Worm (Caenorhabditis elegans) whole organism, midembryonic: ENCODE measurements around the gene M02D8.7.

Experiments used
- T22C8.4 ChIP-seq: fragments of 200-800 bp; sonication (Bioruptor generic); IDR thresholded peaks from 2 replicates; pipeline ENCODE4 v1.3.6; 2022; ENCODE audit warnings: missing genetic modification characterization, missing compliant biosample characterization
- cog-1 ChIP-seq: sonication (generic microtip); optimal IDR thresholded peaks from 2 replicates; lab custom pipeline; 2016; ENCODE audit warnings: missing genetic modification characterization, missing compliant biosample characterization
- flt-1 ChIP-seq: fragments of 200-800 bp; sonication (Bioruptor generic); IDR thresholded peaks from 2 replicates; pipeline ENCODE4 v1.3.6; 2022; ENCODE audit warnings: missing genetic modification characterization, missing compliant biosample characterization
- klf-2 ChIP-seq: fragments of 200-800 bp; sonication (Bioruptor generic); conservative IDR thresholded peaks from 2 replicates; pipeline ENCODE4 v1.3.6; 2022; ENCODE audit warnings: missing genetic modification reagents, missing genetic modification characterization, missing compliant biosample characterization
- med-1 ChIP-seq: sonication (generic microtip); optimal IDR thresholded peaks from 2 replicates; lab custom pipeline; 2017; ENCODE audit warnings: missing genetic modification characterization, mild to moderate bottlenecking, missing compliant biosample characterization, antibody characterized with exemption, missing genetic modification reagents; ENCODE audit not compliant: insufficient read depth
- ref-1 ChIP-seq: fragments of 200-800 bp; sonication (Bioruptor generic); conservative IDR thresholded peaks from 2 replicates; pipeline ENCODE4 v1.3.6; 2022; ENCODE audit warnings: missing genetic modification reagents, missing genetic modification characterization, missing compliant biosample characterization
- tab-1 ChIP-seq: fragments of 200-800 bp; sonication (Bioruptor generic); IDR thresholded peaks from 2 replicates; pipeline ENCODE4 v1.3.6; 2022; ENCODE audit warnings: missing genetic modification characterization, missing compliant biosample characterization
- ztf-23 ChIP-seq: fragments of 200-800 bp; sonication (Bioruptor generic); IDR thresholded peaks from 2 replicates; pipeline ENCODE4 v1.3.6; 2022; ENCODE audit warnings: missing genetic modification reagents, missing genetic modification characterization, missing compliant biosample characterization
- ztf-29 ChIP-seq: fragments of 200-800 bp; sonication (Bioruptor generic); IDR thresholded peaks from 2 replicates; pipeline ENCODE4 v1.3.6; 2022; ENCODE audit warnings: missing genetic modification reagents, missing genetic modification characterization, missing compliant biosample characterization

The M02D8.7 gene

ce11 chrX:8742896-8743295 is at the start of gene M02D8.7:
Gene M02D8.7 (minus strand): TSS chrX:8742996.
- TF ChIP-seq T22C8.4 (GFP tag; lab: Robert Waterston, UW) (no peak), klf-2 (no peak), cog-1 (no peak), ztf-23 (no peak), flt-1 (GFP tag; lab: Robert Waterston, UW) (no peak), med-1 (GFP tag; lab: Kevin White, UChicago) (no peak), ztf-29 (GFP tag; lab: Robert Waterston, UW) (no peak), tab-1 (no peak), ref-1 (no peak)

DNA sequence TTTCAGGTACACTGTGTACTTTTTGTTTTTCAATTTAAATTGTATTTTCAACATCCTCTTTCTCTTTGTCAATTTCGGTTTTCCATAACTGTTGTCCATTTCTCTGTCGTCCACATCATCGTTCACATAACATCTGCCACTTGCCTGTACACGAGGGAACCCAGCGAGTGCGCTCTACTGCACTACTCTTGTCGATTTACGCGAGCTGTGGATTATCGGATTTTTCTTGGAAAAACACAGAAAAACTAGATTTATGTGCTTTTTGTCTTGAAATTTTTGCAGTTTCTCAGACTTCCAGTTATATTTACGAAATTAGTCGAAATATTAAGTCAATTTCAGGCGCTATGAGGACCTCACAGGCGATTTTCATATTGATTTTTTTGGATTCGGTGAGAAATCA is 49.0 kb upstream of the M02D8.7 start, which contains the start of gene chup-1:
TSS of gene chup-1 (plus strand) at position 340 of the 400 bp plus-strand sequence.
- TF ChIP-seq flt-1 (GFP tag; lab: Robert Waterston, UW): no peak
- TF ChIP-seq ztf-23: no peak

DNA sequence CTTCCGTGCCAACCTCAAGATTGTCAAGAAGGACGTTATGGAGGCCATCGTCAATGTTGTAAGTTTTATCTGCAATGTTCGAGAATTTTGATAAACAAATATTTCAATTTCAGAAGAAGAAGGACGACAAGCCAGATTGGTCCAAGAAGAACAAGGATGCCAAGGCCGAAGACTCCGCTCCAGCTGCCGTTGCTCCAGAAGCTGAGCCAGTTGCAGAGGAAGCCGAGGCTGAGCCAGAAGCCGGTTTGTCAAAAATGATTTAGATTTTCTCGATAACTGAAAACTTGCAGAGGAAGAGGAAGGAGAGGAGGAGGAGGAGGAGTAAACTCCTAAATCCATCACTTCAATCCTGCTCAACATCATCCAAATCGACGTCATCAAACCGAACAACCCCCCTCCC is 47.3 kb upstream of the M02D8.7 start:
- no peak for TF ChIP-seq ztf-23
- no peak for TF ChIP-seq tab-1
- TF ChIP-seq flt-1 (GFP tag; lab: Robert Waterston, UW): no peak
- no peak for TF ChIP-seq ztf-29 (GFP tag; lab: Robert Waterston, UW)

DNA sequence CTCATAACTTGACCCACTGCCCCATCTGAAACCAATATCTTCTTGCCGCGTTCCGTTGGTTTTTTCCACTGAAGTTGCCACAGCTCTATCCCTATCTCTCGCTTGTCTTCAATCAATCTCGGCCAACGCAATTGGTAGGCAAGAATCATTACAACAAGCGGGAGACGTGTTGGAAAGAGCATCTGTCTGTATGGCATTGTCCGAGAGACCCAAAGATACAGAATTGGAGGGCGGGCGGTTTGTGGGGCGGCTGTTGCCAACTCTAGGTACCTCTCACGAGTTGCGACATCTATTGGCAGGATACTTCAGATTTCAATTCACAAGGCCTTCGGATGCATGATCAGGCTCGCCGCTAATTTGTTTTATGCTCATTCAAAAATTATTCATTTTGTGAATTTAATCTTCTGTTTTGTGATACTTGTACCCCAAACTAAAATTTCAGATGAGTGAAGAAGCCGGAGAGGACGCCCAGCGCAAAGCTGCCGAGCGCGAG is 46.3 kb upstream of the M02D8.7 start, which contains the start of gene unc-27:
TSS of gene unc-27 (plus strand) at position 443 of the 493 bp plus-strand sequence.
- TF ChIP-seq cog-1 (no peak), flt-1 (GFP tag; lab: Robert Waterston, UW) (no peak), klf-2 (no peak), T22C8.4 (GFP tag; lab: Robert Waterston, UW) (no peak), ztf-29 (GFP tag; lab: Robert Waterston, UW) (no peak), tab-1 (no peak), ztf-23 (no peak), ref-1 (no peak), med-1 (GFP tag; lab: Kevin White, UChicago) (no peak)

DNA sequence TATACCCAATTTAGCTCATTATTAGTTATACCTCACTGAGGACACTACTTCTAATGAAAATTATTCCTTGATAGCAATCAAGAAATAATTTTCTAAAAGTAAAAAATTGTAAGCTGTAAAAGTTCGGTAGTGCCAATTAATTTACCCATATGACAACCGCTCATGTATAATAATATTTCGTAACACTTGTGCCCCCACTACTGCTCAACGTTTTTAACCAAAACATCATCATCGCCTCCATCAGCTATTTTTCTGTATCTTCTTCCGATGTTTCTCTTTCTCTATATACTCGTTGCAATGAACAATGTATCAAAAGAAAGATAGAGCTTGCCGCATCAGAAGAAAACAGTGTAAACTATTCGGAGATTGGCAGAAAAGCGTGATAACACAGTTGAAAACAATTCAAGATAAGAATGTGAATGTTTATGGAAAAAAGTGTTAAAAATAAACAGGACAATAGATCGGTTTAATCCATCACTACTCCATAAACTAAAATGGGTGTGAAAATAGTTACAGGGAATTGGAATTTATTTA is 45.0 kb upstream of the M02D8.7 start:
- no peak for TF ChIP-seq med-1 (GFP tag; lab: Kevin White, UChicago)
- no peak for TF ChIP-seq ztf-29 (GFP tag; lab: Robert Waterston, UW)
- no peak for TF ChIP-seq ztf-23
- TF ChIP-seq flt-1 (GFP tag; lab: Robert Waterston, UW): no peak
- TF ChIP-seq klf-2: no peak
- no peak for TF ChIP-seq ref-1
- TF ChIP-seq T22C8.4 (GFP tag; lab: Robert Waterston, UW): no peak
- no peak for TF ChIP-seq tab-1
- TF ChIP-seq cog-1: no peak

- TF ChIP-seq med-1 (GFP tag; lab: Kevin White, UChicago) (no peak), tab-1 (no peak), ref-1 (no peak), ztf-23 (no peak), cog-1 (no peak), ztf-29 (GFP tag; lab: Robert Waterston, UW) (no peak), T22C8.4 (GFP tag; lab: Robert Waterston, UW) (no peak), klf-2 (no peak), flt-1 (GFP tag; lab: Robert Waterston, UW) (no peak)
Measured at ce11 chrX:8786687-8787086, 43.9 kb upstream of the M02D8.7 start.

- no peak for TF ChIP-seq ztf-29 (GFP tag; lab: Robert Waterston, UW)
- no peak for TF ChIP-seq klf-2
- TF ChIP-seq T22C8.4 (GFP tag; lab: Robert Waterston, UW): no peak
- TF ChIP-seq tab-1: no peak
- no peak for TF ChIP-seq cog-1
- TF ChIP-seq flt-1 (GFP tag; lab: Robert Waterston, UW): no peak
- TF ChIP-seq ref-1: no peak
- no peak for TF ChIP-seq med-1 (GFP tag; lab: Kevin White, UChicago)
- no peak for TF ChIP-seq ztf-23
Measured at ce11 chrX:8784234-8784633, 41.4 kb upstream of the M02D8.7 start, which contains the start of gene ZK721.3. Gene ZK721.3 (plus strand): TSS chrX:8784534.

- TF ChIP-seq ztf-23 (no peak), ref-1 (no peak), cog-1 (no peak)
Measured at ce11 chrX:8778558-8778957, 35.8 kb upstream of the M02D8.7 start, which contains the start of gene ZK721.4. Gene ZK721.4 (plus strand): TSS chrX:8778858.

- TF ChIP-seq ztf-23: no peak
- no peak for TF ChIP-seq med-1 (GFP tag; lab: Kevin White, UChicago)
- TF ChIP-seq tab-1: no peak
- TF ChIP-seq flt-1 (GFP tag; lab: Robert Waterston, UW): no peak
- no peak for TF ChIP-seq ztf-29 (GFP tag; lab: Robert Waterston, UW)
- TF ChIP-seq klf-2: no peak
- TF ChIP-seq ref-1: no peak
- TF ChIP-seq cog-1: no peak
Measured at ce11 chrX:8770316-8770715, 27.5 kb upstream of the M02D8.7 start.

DNA sequence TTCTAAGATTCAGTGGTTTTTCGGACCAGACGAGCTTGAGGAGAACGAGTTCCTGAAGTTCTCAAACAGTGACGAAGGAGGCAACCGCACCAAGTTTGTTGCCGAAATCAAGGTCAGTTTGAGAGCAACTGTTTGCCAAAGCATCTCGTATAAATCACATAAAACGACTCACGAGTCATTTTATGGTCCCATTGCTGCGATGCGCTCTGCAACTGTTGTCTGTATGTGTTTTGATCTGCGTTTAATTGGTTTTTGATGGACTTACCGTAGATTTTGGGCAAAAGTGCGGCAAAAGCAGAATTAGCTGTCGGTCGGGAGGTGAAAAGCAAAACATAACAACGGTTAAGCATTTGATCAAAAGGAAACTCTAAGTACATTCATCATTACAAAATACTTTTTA is 21.2 kb upstream of the M02D8.7 start:
- TF ChIP-seq tab-1 (no peak), med-1 (GFP tag; lab: Kevin White, UChicago) (no peak), flt-1 (GFP tag; lab: Robert Waterston, UW) (no peak), T22C8.4 (GFP tag; lab: Robert Waterston, UW) (no peak), klf-2 (no peak), ztf-23 (no peak), ztf-29 (GFP tag; lab: Robert Waterston, UW) (no peak), cog-1 (no peak), ref-1 (no peak)

DNA sequence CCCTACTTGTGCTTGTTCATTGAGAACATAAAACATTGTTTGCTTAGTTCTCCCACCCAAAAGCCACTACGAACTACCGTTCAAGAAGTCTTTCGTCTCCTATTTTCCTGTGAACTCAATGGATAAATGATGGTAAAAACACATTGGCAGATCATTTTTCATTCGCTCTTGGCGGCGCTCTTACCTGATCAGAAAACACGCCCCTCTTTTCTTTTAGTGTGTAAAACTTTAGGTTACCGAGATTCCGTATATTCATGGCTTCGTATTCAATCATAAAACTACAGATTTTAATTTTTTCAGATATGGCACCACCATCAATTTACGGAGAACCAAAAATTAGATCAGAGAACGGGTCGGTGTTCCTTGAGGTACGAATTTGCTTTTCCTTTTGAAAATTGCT is 20.8 kb upstream of the M02D8.7 start, which contains the start of gene zig-12:
TSS of gene zig-12 (plus strand) at position 301 of the 400 bp plus-strand sequence.
- no peak for TF ChIP-seq klf-2
- no peak for TF ChIP-seq cog-1
- no peak for TF ChIP-seq ztf-23
- TF ChIP-seq T22C8.4 (GFP tag; lab: Robert Waterston, UW): no peak
- no peak for TF ChIP-seq tab-1
- no peak for TF ChIP-seq flt-1 (GFP tag; lab: Robert Waterston, UW)
- TF ChIP-seq ref-1: no peak
- TF ChIP-seq med-1 (GFP tag; lab: Kevin White, UChicago): no peak
- no peak for TF ChIP-seq ztf-29 (GFP tag; lab: Robert Waterston, UW)
